Fruit fly (Drosophila melanogaster) whole organism, wandering third instar larva: ENCODE results near the gene Rpp14a.

Experiments
- Abd-B ChIP-seq: fragments of >200 bp; optimal IDR thresholded peaks from 2 replicates; lab custom pipeline; 2017; ENCODE audit warnings: missing biosample characterization, missing genetic modification characterization
- CG32264 ChIP-seq: fragments of 200-800 bp; sonication (Bioruptor generic); optimal IDR thresholded peaks from 2 replicates; lab custom pipeline; 2016; ENCODE audit warnings: missing biosample characterization, missing genetic modification characterization
- Dfd ChIP-seq: fragments of >200 bp; optimal IDR thresholded peaks from 2 replicates; lab custom pipeline; 2017; ENCODE audit warnings: missing biosample characterization, missing genetic modification characterization
- Dif ChIP-seq: fragments of 200-275, 200-300 bp; sonication (Bioruptor generic); optimal IDR thresholded peaks from 2 replicates; lab custom pipeline; 2018; ENCODE audit warnings: missing biosample characterization, missing genetic modification characterization; ENCODE audit not compliant: partially characterized antibody
- GATAd ChIP-seq: sonication (Bioruptor generic); optimal IDR thresholded peaks from 2 replicates; lab custom pipeline; 2016; ENCODE audit warnings: missing biosample characterization, missing genetic modification characterization
- Hnf4 ChIP-seq: fragments of 200-800 bp; sonication (Bioruptor generic); optimal IDR thresholded peaks from 2 replicates; lab custom pipeline; 2016; ENCODE audit warnings: missing biosample characterization, mild to moderate bottlenecking, missing genetic modification characterization
- Hr78 ChIP-seq: fragments of >200 bp; optimal IDR thresholded peaks from 2 replicates; lab custom pipeline; 2017; ENCODE audit warnings: missing biosample characterization, missing genetic modification characterization
- Hr83 ChIP-seq: fragments of 200-300 bp; sonication (Bioruptor generic); optimal IDR thresholded peaks from 2 replicates; lab custom pipeline; 2016; ENCODE audit warnings: missing biosample characterization, mild to moderate bottlenecking, missing genetic modification characterization, moderate library complexity; ENCODE audit not compliant: poor library complexity, severe bottlenecking
- Jra ChIP-seq: sonication (Bioruptor generic); optimal IDR thresholded peaks from 2 replicates; lab custom pipeline; 2016; ENCODE audit warnings: missing biosample characterization, missing genetic modification characterization
- Myc ChIP-seq: fragments of >200 bp; optimal IDR thresholded peaks from 2 replicates; lab custom pipeline; 2017
- N ChIP-seq: fragments of >200 bp; optimal IDR thresholded peaks from 2 replicates; lab custom pipeline; 2018; ENCODE audit warnings: missing biosample characterization, missing external identifiers, missing genetic modification characterization
- OdsH ChIP-seq: fragments of 200-800 bp; sonication (Bioruptor generic); optimal IDR thresholded peaks from 2 replicates; lab custom pipeline; 2016; ENCODE audit warnings: missing biosample characterization, mild to moderate bottlenecking, missing genetic modification characterization
- Rel ChIP-seq, 2 experiments: fragments of 200-800 bp; sonication (Bioruptor generic) in 1 of 2; optimal IDR thresholded peaks; 2 replicates in 1 of 2; 3 replicates in 1 of 2; lab custom pipeline; 2016 to 2019; ENCODE audit warnings: mild to moderate bottlenecking in 2 of 2, missing biosample characterization in 2 of 2, missing genetic modification characterization in 2 of 2, moderate library complexity in 1 of 2
- Sp1 ChIP-seq: fragments of 200-800 bp; sonication (Bioruptor generic); optimal IDR thresholded peaks from 3 replicates; lab custom pipeline; 2019; ENCODE audit warnings: missing biosample characterization, mild to moderate bottlenecking, missing genetic modification characterization, moderate library complexity
- Vsx2 ChIP-seq: fragments of 200-300, 225-300 bp; sonication (Bioruptor generic); optimal IDR thresholded peaks from 2 replicates; lab custom pipeline; 2018; ENCODE audit warnings: missing biosample characterization, missing genetic modification characterization; ENCODE audit not compliant: partially characterized antibody
- br ChIP-seq: fragments of 200-800 bp; sonication (Bioruptor generic); optimal IDR thresholded peaks from 2 replicates; lab custom pipeline; 2016; ENCODE audit warnings: missing biosample characterization, missing genetic modification characterization
- dl ChIP-seq, 2 experiments: fragments of 175-275, 200-275 bp in 1 of 2; fragments of 200-275 bp in 1 of 2; sonication (Bioruptor generic); optimal IDR thresholded peaks; lab custom pipeline; 2018; ENCODE audit warnings: mild to moderate bottlenecking in 2 of 2, missing biosample characterization in 2 of 2, missing genetic modification characterization in 2 of 2, moderate library complexity in 2 of 2; ENCODE audit not compliant: partially characterized antibody in 2 of 2, insufficient read depth in 1 of 2
- dmrt93B ChIP-seq: fragments of 200-800 bp; sonication (Bioruptor generic); optimal IDR thresholded peaks from 2 replicates; lab custom pipeline; 2018; ENCODE audit warnings: missing biosample characterization, mild to moderate bottlenecking, missing genetic modification characterization
- dsf ChIP-seq: sonication (Bioruptor generic); optimal IDR thresholded peaks from 2 replicates; lab custom pipeline; 2016; ENCODE audit warnings: missing biosample characterization, missing genetic modification characterization, borderline replicate concordance
- ey ChIP-seq: fragments of 200-800 bp; sonication (Bioruptor generic); optimal IDR thresholded peaks from 2 replicates; lab custom pipeline; 2016; ENCODE audit warnings: missing biosample characterization, missing genetic modification characterization
- foxo ChIP-seq, 2 experiments: fragments of 200-800 bp; sonication (Bioruptor generic); optimal IDR thresholded peaks; 2 replicates in 1 of 2; 3 replicates in 1 of 2; lab custom pipeline; 2016 to 2017; ENCODE audit warnings: missing biosample characterization in 2 of 2, missing genetic modification characterization in 2 of 2
- fru ChIP-seq: fragments of 200-800 bp; sonication (Bioruptor generic); optimal IDR thresholded peaks from 3 replicates; lab custom pipeline; 2016; ENCODE audit warnings: missing biosample characterization, mild to moderate bottlenecking, missing genetic modification characterization
- h ChIP-seq: fragments of 200-800 bp; sonication (Bioruptor generic); optimal IDR thresholded peaks from 3 replicates; lab custom pipeline; 2016; ENCODE audit warnings: missing biosample characterization, mild to moderate bottlenecking, missing genetic modification characterization
- jim ChIP-seq: fragments of 175-275, 200-325 bp; sonication (Bioruptor generic); optimal IDR thresholded peaks from 2 replicates; lab custom pipeline; 2016; ENCODE audit warnings: missing biosample characterization, mild to moderate bottlenecking, missing genetic modification characterization
- lola ChIP-seq: fragments of >200 bp; optimal IDR thresholded peaks from 2 replicates; lab custom pipeline; 2017; ENCODE audit warnings: missing biosample characterization, missing genetic modification characterization
- pan ChIP-seq: fragments of >200 bp; optimal IDR thresholded peaks from 2 replicates; lab custom pipeline; 2017
- psq ChIP-seq: fragments of 200-800 bp; sonication (Bioruptor generic); optimal IDR thresholded peaks from 3 replicates; lab custom pipeline; 2017; ENCODE audit warnings: missing biosample characterization, mild to moderate bottlenecking, missing genetic modification characterization, moderate library complexity
- rgr ChIP-seq: fragments of 200-800 bp; sonication (Bioruptor generic); optimal IDR thresholded peaks from 3 replicates; lab custom pipeline; 2016; ENCODE audit warnings: missing biosample characterization, mild to moderate bottlenecking, missing genetic modification characterization
- sage ChIP-seq: fragments of 200-800 bp; sonication (Bioruptor generic); optimal IDR thresholded peaks from 2 replicates; lab custom pipeline; 2016; ENCODE audit warnings: missing biosample characterization, mild to moderate bottlenecking, missing genetic modification characterization
- sv ChIP-seq: fragments of 200-800 bp; sonication (Bioruptor generic); optimal IDR thresholded peaks from 3 replicates; lab custom pipeline; 2016; ENCODE audit warnings: missing biosample characterization, missing genetic modification characterization
- usp ChIP-seq: fragments of >200 bp; optimal IDR thresholded peaks from 2 replicates; lab custom pipeline; 2017; ENCODE audit warnings: missing biosample characterization, missing genetic modification characterization

The Rpp14a gene

DNA sequence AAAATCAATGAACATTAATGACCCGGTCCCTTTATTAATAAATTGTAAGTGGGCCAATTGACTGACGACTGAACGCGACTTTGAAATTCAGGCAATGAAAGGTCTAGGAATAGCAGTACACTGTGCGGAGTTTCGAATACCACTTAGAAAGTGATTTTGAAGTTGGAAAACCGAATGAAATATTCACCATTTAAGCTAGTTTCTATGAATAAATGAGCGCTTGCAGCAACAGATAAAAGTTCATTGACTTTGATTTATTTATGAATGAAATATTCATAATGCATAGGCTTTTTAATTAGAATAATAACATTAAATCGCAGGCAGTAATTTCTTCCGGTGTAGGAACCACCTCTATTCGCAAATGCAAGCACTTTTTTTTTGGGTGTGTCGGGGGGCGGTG, 35.6 kb upstream of the Rpp14a start:
- TF ChIP-seq Dfd (GFP tag; lab: Kevin White, UChicago) (no peak), sv (no peak), ey (GFP tag; lab: Kevin White, UChicago) (peak; percentile 20), usp (GFP tag; lab: Kevin White, UChicago) (no peak), h (peak; percentile 38), dl (GFP tag; optimal IDR thresholded peaks at IDR 0.05; lab: Kevin White, UChicago; ENCODE audit: insufficient read depth in 1 of 2, partially characterized antibody in 2 of 2) (no peak), jim (GFP tag; lab: Kevin White, UChicago) (no peak), OdsH (GFP tag; lab: Kevin White, UChicago) (no peak), Hr83 (no peak), pan (lab: Kevin White, UChicago) (no peak), psq (GFP tag; lab: Kevin White, UChicago) (peak; percentile 14), fru (peak; percentile 22), dsf (GFP tag; lab: Kevin White, UChicago) (no peak), Sp1 (GFP tag; lab: Kevin White, UChicago) (peak; percentile 7), foxo (GFP tag; optimal IDR thresholded peaks at IDR 0.05; lab: Kevin White, UChicago) (peak in 1 of 2 experiments; percentile 12), N (GFP tag; lab: Kevin White, UChicago) (no peak), sage (no peak), br (GFP tag; lab: Kevin White, UChicago) (no peak), Rel (GFP tag; optimal IDR thresholded peaks at IDR 0.05; lab: Kevin White, UChicago) (no peak), Rel (tag; optimal IDR thresholded peaks at IDR 0.05; lab: Kevin White, UChicago) (no peak), Abd-B (GFP tag; lab: Kevin White, UChicago) (no peak), dmrt93B (GFP tag; lab: Kevin White, UChicago) (no peak), Dif (GFP tag; lab: Kevin White, UChicago) (no peak), rgr (GFP tag; lab: Kevin White, UChicago) (peak; percentile 33), Jra (no peak)

- TF ChIP-seq Rel (GFP tag; optimal IDR thresholded peaks at IDR 0.05; lab: Kevin White, UChicago) (no peak), Rel (tag; optimal IDR thresholded peaks at IDR 0.05; lab: Kevin White, UChicago) (peak; percentile 70), Vsx2 (GFP tag; lab: Kevin White, UChicago) (peak; percentile 26), foxo (GFP tag; optimal IDR thresholded peaks at IDR 0.05; lab: Kevin White, UChicago) (no peak), Jra (peak; percentile 59), dl (GFP tag; optimal IDR thresholded peaks at IDR 0.05; lab: Kevin White, UChicago; ENCODE audit: insufficient read depth in 1 of 2, partially characterized antibody in 2 of 2) (peak in 1 of 2 experiments; percentile 41), br (GFP tag; lab: Kevin White, UChicago) (peak; percentile 19), psq (GFP tag; lab: Kevin White, UChicago) (peak; percentile 11), Sp1 (GFP tag; lab: Kevin White, UChicago) (peak; percentile 57), Dif (GFP tag; lab: Kevin White, UChicago) (peak; percentile 81), CG32264 (GFP tag; lab: Kevin White, UChicago) (no peak)
Observed at dm6 chr3R:30021559-30022451, 34.9 kb upstream of the Rpp14a start, which contains the start of gene Mgat2. TSS of gene Mgat2 (minus strand) at chr3R:30022221.

DNA sequence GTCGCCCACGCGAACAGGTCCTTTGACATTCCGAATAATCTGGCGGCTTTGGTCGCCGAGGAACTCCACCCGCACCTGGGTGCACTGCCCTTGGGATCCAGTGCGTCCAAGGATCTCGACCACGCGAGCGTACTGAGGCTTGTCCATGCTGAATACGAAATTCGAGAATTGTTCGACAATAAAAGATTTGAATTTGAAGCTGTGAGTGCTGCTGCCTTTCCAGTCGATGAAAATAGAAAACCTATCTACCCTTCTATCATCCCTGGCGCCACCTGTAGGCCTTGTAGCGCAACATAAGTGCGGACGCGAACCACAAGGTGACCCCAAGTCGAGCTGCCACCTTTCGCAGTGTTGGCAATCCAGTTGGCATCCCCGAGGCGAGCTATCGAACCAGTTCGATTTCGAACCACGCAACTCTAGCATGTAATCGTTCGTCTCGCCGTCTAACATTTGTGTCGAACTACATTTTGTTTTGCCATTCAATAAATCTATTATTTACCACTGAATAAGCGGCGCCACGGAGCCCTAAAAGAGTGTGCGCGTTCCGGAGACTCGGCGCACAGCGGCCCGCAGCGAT, 34.1 kb upstream of the Rpp14a start, which contains the start of the genes RpS28a and Axn:
RpS28a (minus strand) TSS at position 197 of the 577 bp plus-strand sequence.
Axn (plus strand) TSS at position 391 of the 577 bp plus-strand sequence.
- TF ChIP-seq pan (lab: Kevin White, UChicago) (no peak), br (GFP tag; lab: Kevin White, UChicago) (no peak), lola (no peak), psq (GFP tag; lab: Kevin White, UChicago) (no peak), Myc (lab: Kevin White, UChicago) (peak; percentile 72), Hr78 (GFP tag; lab: Kevin White, UChicago) (peak; percentile 23), GATAd (GFP tag; lab: Kevin White, UChicago) (no peak)

DNA sequence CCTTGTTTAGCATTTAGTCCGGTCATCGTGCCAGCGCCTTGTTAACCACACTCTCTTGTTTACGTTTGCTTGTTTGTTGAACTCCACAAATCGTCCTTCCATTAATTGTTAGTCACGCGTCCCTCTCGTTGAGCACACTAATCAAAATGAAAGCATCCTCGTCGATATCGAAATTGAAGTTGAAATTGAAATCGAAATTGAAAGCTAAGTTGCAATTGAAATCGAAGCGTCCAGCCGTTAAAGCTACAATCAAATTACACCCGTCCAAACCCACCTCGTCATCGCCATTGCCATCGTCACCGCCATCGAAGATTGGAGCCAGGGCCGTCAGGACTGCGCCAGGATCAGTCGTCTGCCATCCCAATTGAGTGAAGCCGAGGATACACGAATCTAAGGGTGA, 33.2 kb upstream of the Rpp14a start:
- TF ChIP-seq CG32264 (GFP tag; lab: Kevin White, UChicago) = no peak
- TF ChIP-seq fru = no peak
- no peak for TF ChIP-seq Myc (lab: Kevin White, UChicago)
- TF ChIP-seq ey (GFP tag; lab: Kevin White, UChicago) = no peak
- no peak for TF ChIP-seq pan (lab: Kevin White, UChicago)
- TF ChIP-seq Rel (GFP tag; optimal IDR thresholded peaks at IDR 0.05; lab: Kevin White, UChicago) = no peak
- TF ChIP-seq Rel (tag; optimal IDR thresholded peaks at IDR 0.05; lab: Kevin White, UChicago) = no peak
- TF ChIP-seq Hnf4 = no peak
- no peak for TF ChIP-seq dsf (GFP tag; lab: Kevin White, UChicago)
- no peak for TF ChIP-seq Abd-B (GFP tag; lab: Kevin White, UChicago)
- TF ChIP-seq Sp1 (GFP tag; lab: Kevin White, UChicago) = no peak
- no peak for TF ChIP-seq Hr83
- TF ChIP-seq h = no peak
- TF ChIP-seq jim (GFP tag; lab: Kevin White, UChicago) = no peak
